Worm (Caenorhabditis elegans) whole organism, L2 larva: ENCODE data around the gene gpd-4.

Experiments used
- C34F6.9 ChIP-seq: fragments of 150-350 bp; optimal IDR thresholded peaks from 2 replicates; lab custom pipeline; 2014; ENCODE audit warnings: missing biosample characterization, missing genetic modification characterization
- R02D3.7 ChIP-seq: fragments of 150-350 bp; optimal IDR thresholded peaks from 2 replicates; lab custom pipeline; 2014; ENCODE audit warnings: missing biosample characterization, missing genetic modification characterization
- ZK546.5 ChIP-seq: sonication (generic microtip); optimal IDR thresholded peaks from 2 replicates; lab custom pipeline; 2017; ENCODE audit warnings: missing biosample characterization, missing genetic modification characterization
- alr-1 ChIP-seq: fragments of 150-350 bp; optimal IDR thresholded peaks from 2 replicates; lab custom pipeline; 2014; ENCODE audit warnings: missing biosample characterization, missing genetic modification characterization
- aly-2 ChIP-seq: fragments of 150-350 bp; optimal IDR thresholded peaks from 2 replicates; lab custom pipeline; 2014; ENCODE audit warnings: missing biosample characterization, missing genetic modification characterization
- ama-1 ChIP-seq: fragments of 150-350 bp; optimal IDR thresholded peaks from 2 replicates; lab custom pipeline; 2018; ENCODE audit warnings: inconsistent platforms
- blmp-1 ChIP-seq: sonication (generic microtip); optimal IDR thresholded peaks from 2 replicates; lab custom pipeline; 2017; ENCODE audit warnings: missing genetic modification characterization, mild to moderate bottlenecking, missing compliant biosample characterization, antibody characterized with exemption, moderate library complexity; ENCODE audit not compliant: insufficient read depth
- ceh-16 ChIP-seq: fragments of 150-350 bp; optimal IDR thresholded peaks from 2 replicates; lab custom pipeline; 2014; ENCODE audit warnings: missing biosample characterization, missing genetic modification characterization
- ceh-82 ChIP-seq: fragments of 150-350 bp; optimal IDR thresholded peaks from 2 replicates; lab custom pipeline; 2014; ENCODE audit warnings: missing biosample characterization, missing genetic modification characterization
- crh-2 ChIP-seq: sonication (generic microtip); optimal IDR thresholded peaks from 2 replicates; lab custom pipeline; 2017; ENCODE audit warnings: missing biosample characterization, missing genetic modification characterization
- dmd-4 ChIP-seq: sonication (generic microtip); optimal IDR thresholded peaks from 2 replicates; lab custom pipeline; 2017; ENCODE audit warnings: missing biosample characterization, missing genetic modification characterization
- elt-1 ChIP-seq: fragments of 150-350 bp; optimal IDR thresholded peaks from 2 replicates; lab custom pipeline; 2014; ENCODE audit warnings: missing biosample characterization, missing genetic modification characterization
- elt-3 ChIP-seq: sonication (generic microtip); optimal IDR thresholded peaks from 2 replicates; lab custom pipeline; 2017; ENCODE audit warnings: missing biosample characterization, missing genetic modification characterization
- fos-1 ChIP-seq: fragments of 150-350 bp; optimal IDR thresholded peaks from 2 replicates; lab custom pipeline; 2014; ENCODE audit warnings: missing biosample characterization, missing genetic modification characterization
- gmeb-1 ChIP-seq: fragments of 150-350 bp; optimal IDR thresholded peaks from 2 replicates; lab custom pipeline; 2014; ENCODE audit warnings: missing biosample characterization, missing genetic modification characterization
- lin-11 ChIP-seq: fragments of 150-350 bp; sonication (generic microtip); optimal IDR thresholded peaks from 2 replicates; lab custom pipeline; 2014; ENCODE audit warnings: missing biosample characterization, missing genetic modification characterization, inconsistent platforms, mixed read lengths
- lin-39 ChIP-seq: fragments of 150-350 bp; optimal IDR thresholded peaks from 2 replicates; lab custom pipeline; 2014; ENCODE audit warnings: missing biosample characterization, missing genetic modification reagents, missing genetic modification characterization
- mbf-1 ChIP-seq: sonication (generic microtip); optimal IDR thresholded peaks from 2 replicates; lab custom pipeline; 2017; ENCODE audit warnings: missing biosample characterization, missing genetic modification characterization
- mdl-1 ChIP-seq, 2 experiments: fragments of 150-350 bp in 1 of 2; sonication (generic microtip) in 1 of 2; optimal IDR thresholded peaks; 2 replicates each; lab custom pipeline; 2017; ENCODE audit warnings: missing biosample characterization in 2 of 2, missing genetic modification characterization in 2 of 2
- nhr-10 ChIP-seq: sonication (generic microtip); optimal IDR thresholded peaks from 2 replicates; lab custom pipeline; 2017; ENCODE audit warnings: missing biosample characterization, missing genetic modification characterization
- nhr-11 ChIP-seq: fragments of 150-350 bp; optimal IDR thresholded peaks from 2 replicates; lab custom pipeline; 2014; ENCODE audit warnings: missing biosample characterization, missing genetic modification characterization
- nhr-12 ChIP-seq: fragments of 150-350 bp; optimal IDR thresholded peaks from 2 replicates; lab custom pipeline; 2014; ENCODE audit warnings: missing biosample characterization, missing genetic modification characterization
- nhr-129 ChIP-seq: fragments of 150-350 bp; optimal IDR thresholded peaks from 2 replicates; lab custom pipeline; 2014; ENCODE audit warnings: missing biosample characterization, missing genetic modification characterization
- nhr-21 ChIP-seq: fragments of 150-350 bp; optimal IDR thresholded peaks from 2 replicates; lab custom pipeline; 2014; ENCODE audit warnings: missing biosample characterization, missing genetic modification characterization
- nhr-23 ChIP-seq: fragments of 150-350 bp; optimal IDR thresholded peaks from 2 replicates; lab custom pipeline; 2014; ENCODE audit warnings: missing biosample characterization, missing genetic modification reagents, missing genetic modification characterization
- nhr-25 ChIP-seq: fragments of 150-350 bp; sonication (generic microtip); optimal IDR thresholded peaks from 3 replicates; lab custom pipeline; 2014; ENCODE audit warnings: missing biosample characterization, missing genetic modification characterization
- nhr-6 ChIP-seq: fragments of 150-350 bp; optimal IDR thresholded peaks from 2 replicates; lab custom pipeline; 2014; ENCODE audit warnings: missing biosample characterization, missing genetic modification characterization
- nhr-77 ChIP-seq: fragments of 150-350 bp; optimal IDR thresholded peaks from 2 replicates; lab custom pipeline; 2014; ENCODE audit warnings: missing biosample characterization, missing genetic modification characterization
- peb-1 ChIP-seq: fragments of 150-350 bp; optimal IDR thresholded peaks from 2 replicates; lab custom pipeline; 2014; ENCODE audit warnings: missing biosample characterization, missing genetic modification characterization
- sem-4 ChIP-seq: fragments of 150-350 bp; optimal IDR thresholded peaks from 2 replicates; lab custom pipeline; 2014; ENCODE audit warnings: missing biosample characterization, missing genetic modification reagents, missing genetic modification characterization
- skn-1 ChIP-seq: sonication (generic microtip); optimal IDR thresholded peaks from 2 replicates; lab custom pipeline; 2017; ENCODE audit warnings: missing biosample characterization, missing genetic modification characterization
- sma-3 ChIP-seq: sonication (generic microtip); optimal IDR thresholded peaks from 2 replicates; lab custom pipeline; 2016; ENCODE audit warnings: missing genetic modification reagents, missing genetic modification characterization, missing compliant biosample characterization
- sma-9 ChIP-seq, 2 experiments: fragments of 150-350 bp in 1 of 2; sonication (generic microtip) in 1 of 2; optimal IDR thresholded peaks; 2 replicates each; lab custom pipeline; 2014 to 2016; ENCODE audit warnings: missing genetic modification characterization in 2 of 2, mild to moderate bottlenecking in 1 of 2, missing biosample characterization in 1 of 2, missing compliant biosample characterization in 1 of 2, missing genetic modification reagents in 1 of 2, moderate library complexity in 1 of 2
- unc-55 ChIP-seq: fragments of 150-350 bp; sonication (generic microtip); optimal IDR thresholded peaks from 3 replicates; lab custom pipeline; 2014; ENCODE audit warnings: missing biosample characterization, missing genetic modification reagents, missing genetic modification characterization
- unc-62 ChIP-seq: fragments of 150-350 bp; optimal IDR thresholded peaks from 2 replicates; lab custom pipeline; 2014; ENCODE audit warnings: missing biosample characterization, missing genetic modification reagents, missing genetic modification characterization
- zag-1 ChIP-seq: fragments of 150-350 bp; optimal IDR thresholded peaks from 2 replicates; lab custom pipeline; 2014; ENCODE audit warnings: missing biosample characterization, missing genetic modification characterization
- ztf-1 ChIP-seq: fragments of 200-800 bp; sonication (Bioruptor generic); conservative IDR thresholded peaks from 2 replicates; pipeline ENCODE4 v1.3.6; 2022; ENCODE audit warnings: missing genetic modification characterization, missing compliant biosample characterization
- ztf-11 ChIP-seq: sonication (generic microtip); optimal IDR thresholded peaks from 2 replicates; lab custom pipeline; 2017; ENCODE audit warnings: missing biosample characterization, missing genetic modification characterization

The gpd-4 gene

ce11 chrII:10134285-10134995 is 36.6 kb upstream of the gpd-4 start, which contains the start of gene F27E5.9:
Gene F27E5.9, plus strand, starts transcription at chrII:10134945.
- TF ChIP-seq crh-2, result peak; percentile 12
- peak; percentile 38 for TF ChIP-seq gmeb-1
- peak; percentile 100 for TF ChIP-seq fos-1
- TF ChIP-seq lin-39 (tag; lab: Kevin White, UChicago), result no peak
- TF ChIP-seq sma-3, result no peak
- peak; percentile 56 for TF ChIP-seq sma-9 (GFP tag; optimal IDR thresholded peaks at IDR 0.05; lab: Kevin White, UChicago)
- TF ChIP-seq sma-9 (tag; optimal IDR thresholded peaks at IDR 0.05; lab: Kevin White, UChicago), result no peak

- no peak for TF ChIP-seq mbf-1 (tag; lab: Kevin White, UChicago)
- no peak for TF ChIP-seq fos-1
- no peak for TF ChIP-seq unc-55 (GFP tag; lab: Kevin White, UChicago)
- no peak for TF ChIP-seq C34F6.9
- TF ChIP-seq ZK546.5 (tag; lab: Kevin White, UChicago), result no peak
- TF ChIP-seq, all 48 proteins: peak for 0
Observed at ce11 chrII:10136771-10137170, 34.3 kb upstream of the gpd-4 start.

- TF ChIP-seq elt-3 (tag; lab: Kevin White, UChicago) (no peak), nhr-25 (no peak), crh-2 (no peak), ztf-1 (no peak), sma-3 (no peak), nhr-12 (tag; lab: Kevin White, UChicago) (no peak), nhr-11 (tag; lab: Kevin White, UChicago) (no peak), C34F6.9 (no peak), mbf-1 (tag; lab: Kevin White, UChicago) (no peak), R02D3.7 (tag; lab: Kevin White, UChicago) (no peak), sem-4 (no peak), elt-1 (tag; lab: Kevin White, UChicago) (no peak), fos-1 (no peak), lin-39 (tag; lab: Kevin White, UChicago) (no peak), ztf-11 (no peak), unc-55 (GFP tag; lab: Kevin White, UChicago) (no peak), ceh-82 (no peak)
Observed at ce11 chrII:10137358-10137757, 33.7 kb upstream of the gpd-4 start, which contains the start of gene phg-1. Gene phg-1, plus strand, starts transcription at chrII:10137658.

ce11 chrII:10139177-10139640 is 31.9 kb upstream of the gpd-4 start, which contains the start of gene asah-2:
Gene asah-2, plus strand, starts transcription at chrII:10139590.
- TF ChIP-seq ceh-16 (tag; lab: Kevin White, UChicago) (no peak), nhr-6 (no peak), ztf-11 (no peak), sma-9 (GFP tag; optimal IDR thresholded peaks at IDR 0.05; lab: Kevin White, UChicago) (peak; percentile 25), sma-9 (tag; optimal IDR thresholded peaks at IDR 0.05; lab: Kevin White, UChicago) (no peak), fos-1 (peak; percentile 88), ZK546.5 (tag; lab: Kevin White, UChicago) (no peak), nhr-21 (tag; lab: Kevin White, UChicago) (no peak), ztf-1 (no peak), nhr-129 (tag; lab: Kevin White, UChicago) (no peak), gmeb-1 (no peak), nhr-23 (no peak), unc-62 (GFP tag; lab: Kevin White, UChicago) (no peak), dmd-4 (tag; lab: Kevin White, UChicago) (no peak), sem-4 (no peak), blmp-1 (tag; lab: Kevin White, UChicago) (no peak), aly-2 (tag; lab: Kevin White, UChicago) (no peak), peb-1 (tag; lab: Kevin White, UChicago) (no peak)

- TF ChIP-seq mdl-1 (tag; optimal IDR thresholded peaks at IDR 0.05; lab: Kevin White, UChicago), result no peak
- TF ChIP-seq ceh-82, result no peak
- TF ChIP-seq ztf-1, result no peak
- TF ChIP-seq nhr-10, result no peak
- TF ChIP-seq nhr-11 (tag; lab: Kevin White, UChicago), result no peak
- TF ChIP-seq zag-1, result no peak
- TF ChIP-seq ceh-16 (tag; lab: Kevin White, UChicago), result no peak
- TF ChIP-seq skn-1 (tag; lab: Kevin White, UChicago), result no peak
- TF ChIP-seq alr-1 (tag; lab: Kevin White, UChicago), result no peak
- TF ChIP-seq ama-1 (lab: Kevin White, UChicago), result no peak
- no peak for TF ChIP-seq nhr-77 (tag; lab: Kevin White, UChicago)
- no peak for TF ChIP-seq gmeb-1
- TF ChIP-seq R02D3.7 (tag; lab: Kevin White, UChicago), result no peak
- no peak for TF ChIP-seq C34F6.9
- TF ChIP-seq lin-11 (tag; lab: Kevin White, UChicago), result no peak
Observed at ce11 chrII:10144092-10144491, 27.0 kb upstream of the gpd-4 start, which contains the start of gene F27E5.3. Gene F27E5.3, minus strand, starts transcription at chrII:10144192.
